Worm (Caenorhabditis elegans): ENCODE results near the gene fmi-1.

ce11 chrV:12987061-12987460 lies 31.8 kb upstream of the fmi-1 start, which contains the start of gene shw-3:
- TF ChIP-seq Y105C5A.15 (GFP tag; IDR thresholded peaks at IDR 0.05) (no peak), ceh-82 (tag; optimal IDR thresholded peaks at IDR 0.05) (no peak), ceh-28 (tag; optimal IDR thresholded peaks at IDR 0.05) (no peak), snpc-4 (tag; optimal IDR thresholded peaks at IDR 0.05) (no peak)
